Fruit fly (Drosophila melanogaster) whole organism, adult: ENCODE measurements around the gene STUB1.

Source experiments
- CG12768 ChIP-seq: fragments of 200-800 bp; sonication (Bioruptor generic); optimal IDR thresholded peaks from 2 replicates; lab custom pipeline; 2017; ENCODE audit warnings: missing biosample characterization, missing genetic modification characterization, mild to moderate bottlenecking, moderate library complexity, missing genetic modification reagents
- CG5204 ChIP-seq: fragments of 200-800 bp; sonication (Bioruptor generic); optimal IDR thresholded peaks from 2 replicates; lab custom pipeline; 2016; ENCODE audit warnings: missing biosample characterization, missing genetic modification characterization

dm6 chr2L:10476879-10477278 lies 39.5 kb downstream of the STUB1 start, which contains the start of gene RluA-2:
- TF ChIP-seq CG12768 (GFP tag; lab: Kevin White, UChicago) (no peak), CG5204 (GFP tag; lab: Kevin White, UChicago) (no peak)
